Worm (Caenorhabditis elegans): ENCODE data around the gene F49C12.15.

- TF ChIP-seq ama-1 (optimal IDR thresholded peaks at IDR 0.05) = no peak
- TF ChIP-seq skn-1 (tag; optimal IDR thresholded peaks at IDR 0.05) = no peak
- no peak for TF ChIP-seq mdl-1 (tag; optimal IDR thresholded peaks at IDR 0.05)
- no peak for TF ChIP-seq jun-1 (tag; optimal IDR thresholded peaks at IDR 0.05)
- TF ChIP-seq elt-1 (tag; optimal IDR thresholded peaks at IDR 0.05) = peak; percentile 70
- no peak for TF ChIP-seq ceh-9 (tag; optimal IDR thresholded peaks at IDR 0.05)
- TF ChIP-seq unc-39 (tag; optimal IDR thresholded peaks at IDR 0.05) = no peak
- TF ChIP-seq nhr-237 (tag; optimal IDR thresholded peaks at IDR 0.05) = no peak
- no peak for TF ChIP-seq tbx-2 (tag; optimal IDR thresholded peaks at IDR 0.05)
Measured at ce11 chrIV:9289635-9290034, 34.6 kb upstream of the F49C12.15 start.

All from whole organism, L3 larva.